Fruit fly (Drosophila melanogaster): Measurements from ENCODE around the gene CG33342.
A peak's percentile ranks its signal among the peaks of the same experiment; 100 is the strongest.

The CG33342 gene

DNA sequence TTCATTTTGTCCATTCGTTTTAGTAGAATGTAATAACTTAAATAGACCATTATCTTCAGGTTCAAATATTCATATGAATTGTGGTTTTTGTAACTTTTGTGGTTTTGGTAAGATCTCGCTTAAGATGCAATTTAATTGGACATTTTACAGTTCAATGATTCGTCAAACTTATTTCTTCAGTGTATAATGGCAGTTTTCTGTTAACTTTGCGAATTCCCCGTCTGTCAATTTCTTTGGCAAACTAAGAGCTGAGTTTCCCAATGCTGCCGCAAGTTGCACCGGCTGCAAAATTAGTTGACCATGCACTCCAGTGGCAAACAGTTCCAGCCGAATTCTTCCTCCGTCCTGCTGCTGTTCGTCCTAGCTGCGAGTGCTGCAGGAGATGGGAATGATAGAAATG is at the start of gene CG33342:
Gene CG33342 (plus strand): TSS at position 301 of the 400 bp plus-strand sequence.
- TF ChIP-seq Sox100B (GFP tag; optimal IDR thresholded peaks at IDR 0.05) (no peak), Ets65A (GFP tag) (peak; percentile 10)

DNA sequence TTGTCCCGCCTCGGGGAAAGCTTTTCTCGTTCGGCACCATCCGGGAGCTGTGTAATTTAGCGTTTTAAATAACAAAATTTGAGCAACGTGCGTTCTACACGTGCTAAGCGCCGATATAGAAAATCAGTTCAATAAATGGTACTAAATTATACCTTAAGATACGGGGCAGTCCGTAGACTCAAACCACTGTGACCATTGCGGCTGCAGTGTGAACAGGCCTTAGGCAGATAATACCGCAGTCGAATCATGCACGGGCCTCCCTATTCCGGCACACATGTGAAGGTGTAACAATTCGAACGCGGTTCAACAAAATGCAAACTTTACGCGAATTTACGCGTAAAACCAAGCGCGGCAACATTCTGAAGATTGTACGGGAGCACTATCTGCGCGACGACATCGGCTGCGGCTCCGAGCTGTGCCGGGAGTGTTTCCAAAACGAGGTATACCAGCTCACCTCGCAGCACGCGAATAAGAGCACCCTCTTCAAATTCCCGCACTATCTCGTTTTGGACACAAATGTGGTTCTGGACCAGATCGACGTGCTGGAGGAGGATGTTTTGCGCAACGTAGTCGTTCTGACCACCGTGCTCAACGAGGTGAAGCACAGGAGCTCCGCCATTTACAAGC is 43.4 kb upstream of the CG33342 start, which contains the start of the genes Rrp5 and Dis3:
Gene Rrp5 (minus strand): TSS at position 135 of the 627 bp plus-strand sequence.
Gene Dis3 (plus strand): TSS at position 252 of the 627 bp plus-strand sequence.
- TF ChIP-seq dm (GFP tag; optimal IDR thresholded peaks at IDR 0.05) = peak; percentile 100
- peak; percentile 38 for TF ChIP-seq shn (GFP tag; optimal IDR thresholded peaks at IDR 0.05)
- TF ChIP-seq esg (GFP tag; conservative IDR thresholded peaks at IDR 0.05) = no peak
- peak; percentile 65 for TF ChIP-seq p53 (GFP tag; optimal IDR thresholded peaks at IDR 0.05)
- TF ChIP-seq CG15514 (GFP tag; optimal IDR thresholded peaks at IDR 0.05) = peak; percentile 85
- TF ChIP-seq CG10959 (GFP tag; IDR thresholded peaks at IDR 0.05) = peak; percentile 18; the same call in 1 of the 2 replicates
- peak in 1 of 2 experiments; percentile 24 for TF ChIP-seq chif (GFP tag; optimal IDR thresholded peaks at IDR 0.05)
- peak; percentile 58; the same call in 1 of the 2 replicates for TF ChIP-seq bbx (GFP tag; IDR thresholded peaks at IDR 0.05; ENCODE audit: partially characterized antibody)
- no peak for TF ChIP-seq CG14710 (tag; optimal IDR thresholded peaks at IDR 0.05)
- TF ChIP-seq CG9215 (GFP tag; IDR thresholded peaks at IDR 0.05) = peak; percentile 33
- TF ChIP-seq chinmo (GFP tag; IDR thresholded peaks at IDR 0.05; ENCODE audit: partially characterized antibody) = 0 out of 4 replicates have a peak, but pooled peaks have one; percentile 30
- peak; percentile 66 for TF ChIP-seq nmo (GFP tag; optimal IDR thresholded peaks at IDR 0.05)
- TF ChIP-seq CG3995 (GFP tag; optimal IDR thresholded peaks at IDR 0.05) = peak; percentile 75
- TF ChIP-seq CG11247 (GFP tag; IDR thresholded peaks at IDR 0.05) = peak; percentile 51
- TF ChIP-seq CG30020 (tag; optimal IDR thresholded peaks at IDR 0.05) = peak; percentile 94
- TF ChIP-seq CG12104 (GFP tag; optimal IDR thresholded peaks at IDR 0.05) = no peak
- TF ChIP-seq Mad (GFP tag; optimal IDR thresholded peaks at IDR 0.05) = peak; percentile 36
- 0 out of 2 replicates have a peak, but pooled peaks have one; percentile 31 for TF ChIP-seq CG7372 (GFP tag; IDR thresholded peaks at IDR 0.05)
- TF ChIP-seq nom (GFP tag; optimal IDR thresholded peaks at IDR 0.05) = no peak
- TF ChIP-seq CG3407 (GFP tag; optimal IDR thresholded peaks at IDR 0.05) = no peak
- TF ChIP-seq phol (tag; optimal IDR thresholded peaks at IDR 0.05) = peak; percentile 74
- TF ChIP-seq CG10209 (GFP tag; optimal IDR thresholded peaks at IDR 0.05) = no peak
- no peak for TF ChIP-seq CG12744 (GFP tag; optimal IDR thresholded peaks at IDR 0.05)
- TF ChIP-seq E2f2 (GFP tag; IDR thresholded peaks at IDR 0.05) = peak; percentile 67
- 0 out of 2 replicates have a peak, but pooled peaks have one; percentile 38 for TF ChIP-seq wdn (GFP tag; IDR thresholded peaks at IDR 0.05)
- TF ChIP-seq hkb (optimal IDR thresholded peaks at IDR 0.05) = peak; percentile 8
- no peak for TF ChIP-seq hkb (GFP tag; IDR thresholded peaks at IDR 0.05)
- no peak for TF ChIP-seq Hr39 (optimal IDR thresholded peaks at IDR 0.05)
- TF ChIP-seq disco-r (GFP tag; optimal IDR thresholded peaks at IDR 0.05) = no peak
- TF ChIP-seq chm (GFP tag; IDR thresholded peaks at IDR 0.05) = peak; percentile 44
- peak; percentile 15 for TF ChIP-seq Hr3 (GFP tag; optimal IDR thresholded peaks at IDR 0.05)
- TF ChIP-seq CG11093 (GFP tag; IDR thresholded peaks at IDR 0.05) = no peak
- peak; percentile 64; the same call in 1 of the 2 replicates for TF ChIP-seq CG13287 (GFP tag; IDR thresholded peaks at IDR 0.05; ENCODE audit: partially characterized antibody)
- TF ChIP-seq unpg (GFP tag; optimal IDR thresholded peaks at IDR 0.05) = no peak
- TF ChIP-seq CG1792 (GFP tag; optimal IDR thresholded peaks at IDR 0.05) = peak; percentile 96
- TF ChIP-seq btn (GFP tag; optimal IDR thresholded peaks at IDR 0.05) = no peak
- TF ChIP-seq CG17802 (tag; optimal IDR thresholded peaks at IDR 0.05) = peak; percentile 100
- no peak for TF ChIP-seq MTF-1 (GFP tag; optimal IDR thresholded peaks at IDR 0.05; ENCODE audit: borderline replicate concordance)
- TF ChIP-seq pzg (GFP tag; optimal IDR thresholded peaks at IDR 0.05) = peak; percentile 97
- TF ChIP-seq mld (GFP tag; IDR thresholded peaks at IDR 0.05; ENCODE audit: partially characterized antibody) = no peak
- TF ChIP-seq Ravus (GFP tag; IDR thresholded peaks at IDR 0.05) = no peak
- no peak for TF ChIP-seq Trl (optimal IDR thresholded peaks at IDR 0.05)
- TF ChIP-seq Trl (GFP tag; optimal IDR thresholded peaks at IDR 0.05) = no peak
- TF ChIP-seq her (GFP tag; optimal IDR thresholded peaks at IDR 0.05) = peak; percentile 96
- no peak for TF ChIP-seq Hr78 (GFP tag; optimal IDR thresholded peaks at IDR 0.05)
- no peak for TF ChIP-seq en (GFP tag; optimal IDR thresholded peaks at IDR 0.05)

All from whole organism, embryonic.